Worm (Caenorhabditis elegans): Measurements from ENCODE around the gene Y116A8C.44.
"Not testable (repeated sequence)": the region's sequence is repeated elsewhere in the genome, so short reads cannot be mapped to it uniquely, and the experiment has no call there.

- not testable (repeated sequence) for TF ChIP-seq hmg-4 (GFP tag; optimal IDR thresholded peaks at IDR 0.05); ceh-13 (GFP tag; optimal IDR thresholded peaks at IDR 0.05); flt-1 (GFP tag; IDR thresholded peaks at IDR 0.05); ama-1 (optimal IDR thresholded peaks at IDR 0.05)
Observed at ce11 chrIV:17070791-17071190, 12.9 kb upstream of the Y116A8C.44 start, which contains the start of gene Y116A8C.24.

All from whole organism, early embryonic.